Fruit fly (Drosophila melanogaster) S2 (cell line): ENCODE measurements around the gene CG14518.

Experiments used
- CG8478 ChIP-seq: fragments of >200 bp; optimal IDR thresholded peaks from 2 replicates; lab custom pipeline; 2018
- CTCF ChIP-seq, 2 experiments: fragments of >200 bp; optimal IDR thresholded peaks; 2 replicates each; lab custom pipeline; 2018

DNA sequence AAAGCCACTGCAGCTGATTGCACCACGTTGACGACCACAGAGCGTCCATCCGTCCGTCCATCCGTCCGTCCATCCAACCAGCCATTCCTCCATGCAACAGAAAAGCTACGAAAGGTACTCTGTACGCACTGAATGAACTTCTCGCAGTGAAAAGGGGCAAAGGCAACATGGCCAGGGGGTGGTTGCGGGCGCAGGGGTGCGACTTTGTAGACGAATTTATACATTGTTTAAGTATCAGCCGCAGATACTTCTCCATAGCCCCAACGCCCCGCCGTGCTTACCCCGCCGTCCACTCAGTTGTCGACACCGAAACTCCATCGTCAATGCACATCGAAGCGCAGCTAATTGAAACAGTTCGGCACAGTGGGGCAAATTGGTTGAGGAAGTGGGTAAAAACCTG lies 24.8 kb upstream of the CG14518 start:
- TF ChIP-seq CTCF (optimal IDR thresholded peaks at IDR 0.05; lab: Kevin White, UChicago): no peak
- no peak for TF ChIP-seq CG8478 (lab: Kevin White, UChicago)
